Comparison of ENCODE assay signal across 2 fruit fly cellular contexts in the genomic region with DNA sequence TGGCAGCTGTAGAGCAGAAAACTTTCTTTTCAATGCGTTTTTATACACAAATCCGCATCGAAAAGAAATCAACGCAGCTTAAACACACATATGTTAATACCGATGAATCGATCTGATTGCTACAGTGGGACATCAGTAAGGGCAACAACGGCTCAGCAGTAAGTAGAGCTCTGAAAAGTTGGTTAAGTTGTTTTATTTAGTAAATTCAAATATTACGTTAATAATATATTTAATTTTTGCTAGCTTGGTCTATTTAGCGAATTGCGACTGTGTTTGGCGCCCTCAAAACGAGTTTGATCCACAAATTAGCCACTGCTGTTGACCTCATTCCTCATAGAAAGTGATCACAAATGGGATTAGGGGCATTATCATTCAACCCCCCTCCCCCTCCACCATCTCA.
A peak's percentile ranks its signal among the peaks of the same experiment; 100 is the strongest.
TF ChIP-seq lines count a peak whose summit lies in the region.

No protein-coding gene starts in this region.

TF ChIP-seq in whole organism, embryonic, 481 proteins besides CTCF, POLR2A, EP300 and RAD21 (continued from another document and continues in another):
- no peak for TF ChIP-seq HLH54F (GFP tag; optimal IDR thresholded peaks at IDR 0.05; lab: Kevin White, UChicago)
- TF ChIP-seq cas (GFP tag; IDR thresholded peaks at IDR 0.05; lab: Robert Waterston, UW), result no peak
- peak; percentile 48 for TF ChIP-seq kah (GFP tag; optimal IDR thresholded peaks at IDR 0.05; lab: Kevin White, UChicago)
- TF ChIP-seq CG7372 (GFP tag; IDR thresholded peaks at IDR 0.05; lab: Robert Waterston, UW), result peak; percentile 61
- TF ChIP-seq CHES-1-like (GFP tag; optimal IDR thresholded peaks at IDR 0.05; lab: Kevin White, UChicago), result no peak
- peak; percentile 38 for TF ChIP-seq NfI (GFP tag; optimal IDR thresholded peaks at IDR 0.05; lab: Kevin White, UChicago)
- no peak for TF ChIP-seq CG15479 (GFP tag; optimal IDR thresholded peaks at IDR 0.05; lab: Kevin White, UChicago)
- no peak for TF ChIP-seq CG34224 (GFP tag; IDR thresholded peaks at IDR 0.05; lab: Robert Waterston, UW; ENCODE audit: partially characterized antibody)
- TF ChIP-seq CG13775 (GFP tag; optimal IDR thresholded peaks at IDR 0.05; lab: Kevin White, UChicago), result no peak
- no peak for TF ChIP-seq CG13894 (tag; optimal IDR thresholded peaks at IDR 0.05; lab: Kevin White, UChicago)
- TF ChIP-seq CG3065 (GFP tag; optimal IDR thresholded peaks at IDR 0.05; lab: Kevin White, UChicago), result no peak
- no peak for TF ChIP-seq Mad (GFP tag; optimal IDR thresholded peaks at IDR 0.05; lab: Kevin White, UChicago)
- TF ChIP-seq sna (GFP tag; IDR thresholded peaks at IDR 0.05; lab: Robert Waterston, UW; ENCODE audit: partially characterized antibody), result no peak
- no peak for TF ChIP-seq HLHmδ (GFP tag; optimal IDR thresholded peaks at IDR 0.05; lab: Kevin White, UChicago)
- TF ChIP-seq Dbx (GFP tag; IDR thresholded peaks at IDR 0.05; lab: Robert Waterston, UW), result no peak
- TF ChIP-seq C15 (GFP tag; IDR thresholded peaks at IDR 0.05; lab: Robert Waterston, UW), result no peak
- 0 out of 2 replicates have a peak, but pooled peaks have one; percentile 13 for TF ChIP-seq CG32767 (GFP tag; IDR thresholded peaks at IDR 0.05; lab: Robert Waterston, UW)
- TF ChIP-seq CG4617 (GFP tag; optimal IDR thresholded peaks at IDR 0.05; lab: Kevin White, UChicago; ENCODE audit: borderline replicate concordance), result no peak
- TF ChIP-seq chif (GFP tag; optimal IDR thresholded peaks at IDR 0.05; lab: Kevin White, UChicago), result peak in 1 of 2 experiments; percentile 1
- TF ChIP-seq run (tag; optimal IDR thresholded peaks at IDR 0.05; lab: Kevin White, UChicago), result peak; percentile 27
- peak; percentile 62 for TF ChIP-seq row (GFP tag; IDR thresholded peaks at IDR 0.05; lab: Robert Waterston, UW)
- no peak for TF ChIP-seq zen2 (GFP tag; IDR thresholded peaks at IDR 0.05; lab: Robert Waterston, UW; ENCODE audit: partially characterized antibody)
- no peak; the same call in 1 of the 2 replicates for TF ChIP-seq CG4404 (GFP tag; IDR thresholded peaks at IDR 0.05; lab: Robert Waterston, UW)
- TF ChIP-seq Dad (GFP tag; optimal IDR thresholded peaks at IDR 0.05; lab: Kevin White, UChicago), result no peak
- peak; percentile 20; the same call in 1 of the 2 replicates for TF ChIP-seq CG10959 (GFP tag; IDR thresholded peaks at IDR 0.05; lab: Robert Waterston, UW)
- TF ChIP-seq Atf-2 (GFP tag; optimal IDR thresholded peaks at IDR 0.05; lab: Kevin White, UChicago), result no peak
- TF ChIP-seq CG33557 (GFP tag; optimal IDR thresholded peaks at IDR 0.05; lab: Kevin White, UChicago), result no peak
- TF ChIP-seq prd (optimal IDR thresholded peaks at IDR 0.05; lab: Kevin White, UChicago), result no peak
- peak; percentile 70 for TF ChIP-seq prd (GFP tag; IDR thresholded peaks at IDR 0.05; lab: Robert Waterston, UW)
- TF ChIP-seq CG16813 (GFP tag; IDR thresholded peaks at IDR 0.05; lab: Robert Waterston, UW; ENCODE audit: partially characterized antibody), result no peak
- no peak for TF ChIP-seq Dip2 (GFP tag; IDR thresholded peaks at IDR 0.05; lab: Robert Waterston, UW)
- TF ChIP-seq Stat92E (GFP tag; optimal IDR thresholded peaks at IDR 0.05; lab: Kevin White, UChicago), result no peak
- peak; percentile 23; the same call in 1 of the 2 replicates for TF ChIP-seq CG3847 (GFP tag; IDR thresholded peaks at IDR 0.05; lab: Robert Waterston, UW)
- no peak for TF ChIP-seq Dll (GFP tag; IDR thresholded peaks at IDR 0.05; lab: Robert Waterston, UW; ENCODE audit: partially characterized antibody)
- peak; percentile 4 for TF ChIP-seq sqz (GFP tag; optimal IDR thresholded peaks at IDR 0.05; lab: Kevin White, UChicago)
- TF ChIP-seq usp (GFP tag; optimal IDR thresholded peaks at IDR 0.05; lab: Kevin White, UChicago), result no peak
- TF ChIP-seq Ssrp (tag; optimal IDR thresholded peaks at IDR 0.05; lab: Kevin White, UChicago), result peak; percentile 65
- no peak for TF ChIP-seq pb (GFP tag; optimal IDR thresholded peaks at IDR 0.05; lab: Kevin White, UChicago)
- TF ChIP-seq CG34376 (GFP tag; optimal IDR thresholded peaks at IDR 0.05; lab: Kevin White, UChicago), result no peak
- TF ChIP-seq CG31388 (GFP tag; optimal IDR thresholded peaks at IDR 0.05; lab: Kevin White, UChicago), result no peak
- TF ChIP-seq Fer3 (tag; optimal IDR thresholded peaks at IDR 0.05; lab: Kevin White, UChicago), result peak; percentile 59
- TF ChIP-seq CG4707 (GFP tag; optimal IDR thresholded peaks at IDR 0.05; lab: Kevin White, UChicago), result peak; percentile 26
- no peak for TF ChIP-seq mam (GFP tag; optimal IDR thresholded peaks at IDR 0.05; lab: Kevin White, UChicago)
- no peak for TF ChIP-seq ftz-f1 (GFP tag; optimal IDR thresholded peaks at IDR 0.05; lab: Kevin White, UChicago)
- no peak for TF ChIP-seq NFAT (GFP tag; IDR thresholded peaks at IDR 0.05; lab: Robert Waterston, UW)
- peak; percentile 46 for TF ChIP-seq D19A (tag; optimal IDR thresholded peaks at IDR 0.05; lab: Kevin White, UChicago)
- TF ChIP-seq CG15514 (GFP tag; optimal IDR thresholded peaks at IDR 0.05; lab: Kevin White, UChicago), result no peak
- TF ChIP-seq aop (GFP tag; IDR thresholded peaks at IDR 0.05; lab: Robert Waterston, UW), result no peak
- TF ChIP-seq Xrp1 (GFP tag; IDR thresholded peaks at IDR 0.05; lab: Robert Waterston, UW), result peak; percentile 70
- TF ChIP-seq CG31365 (tag; optimal IDR thresholded peaks at IDR 0.05; lab: Kevin White, UChicago), result no peak
- no peak for TF ChIP-seq bab2 (GFP tag; optimal IDR thresholded peaks at IDR 0.05; lab: Kevin White, UChicago)
- peak; percentile 82 for TF ChIP-seq Sox102F (GFP tag; optimal IDR thresholded peaks at IDR 0.05; lab: Kevin White, UChicago)
- no peak for TF ChIP-seq NK7.1 (GFP tag; optimal IDR thresholded peaks at IDR 0.05; lab: Kevin White, UChicago)
- TF ChIP-seq Mrtf (GFP tag; IDR thresholded peaks at IDR 0.05; lab: Robert Waterston, UW), result peak; percentile 62; the same call in 1 of the 3 replicates
- TF ChIP-seq ranshi (GFP tag; IDR thresholded peaks at IDR 0.05; lab: Robert Waterston, UW), result peak; percentile 48; the same call in 1 of the 2 replicates
- TF ChIP-seq org-1 (GFP tag; optimal IDR thresholded peaks at IDR 0.05; lab: Kevin White, UChicago), result no peak
- no peak for TF ChIP-seq crc (GFP tag; optimal IDR thresholded peaks at IDR 0.05; lab: Kevin White, UChicago)
- peak; percentile 24 for TF ChIP-seq CG8281 (tag; optimal IDR thresholded peaks at IDR 0.05; lab: Kevin White, UChicago)
- TF ChIP-seq unc-4 (GFP tag; IDR thresholded peaks at IDR 0.05; lab: Robert Waterston, UW; ENCODE audit: partially characterized antibody), result no peak
- TF ChIP-seq Hmx (GFP tag; optimal IDR thresholded peaks at IDR 0.05; lab: Kevin White, UChicago), result no peak
- no peak for TF ChIP-seq CG6813 (GFP tag; optimal IDR thresholded peaks at IDR 0.05; lab: Kevin White, UChicago)
- peak; percentile 61 for TF ChIP-seq CG12769 (tag; optimal IDR thresholded peaks at IDR 0.05; lab: Kevin White, UChicago)
- peak; percentile 48 for TF ChIP-seq Dek (tag; optimal IDR thresholded peaks at IDR 0.05; lab: Kevin White, UChicago)

TF ChIP-seq in whole organism, prepupa, 60 proteins besides CTCF, POLR2A, EP300 and RAD21 (continued from another document):
- peak; percentile 49 for TF ChIP-seq acj6 (GFP tag; optimal IDR thresholded peaks at IDR 0.05; lab: Kevin White, UChicago)
- peak; percentile 8 for TF ChIP-seq Sox102F (GFP tag; optimal IDR thresholded peaks at IDR 0.05; lab: Kevin White, UChicago)
- no peak for TF ChIP-seq Ets21C (GFP tag; optimal IDR thresholded peaks at IDR 0.05; lab: Kevin White, UChicago)
- no peak for TF ChIP-seq CG7368 (GFP tag; optimal IDR thresholded peaks at IDR 0.05; lab: Kevin White, UChicago)
- TF ChIP-seq Lpt (GFP tag; optimal IDR thresholded peaks at IDR 0.05; lab: Kevin White, UChicago), result no peak
- TF ChIP-seq dac (GFP tag; optimal IDR thresholded peaks at IDR 0.05; lab: Kevin White, UChicago), result no peak
- TF ChIP-seq fd85E (GFP tag; optimal IDR thresholded peaks at IDR 0.05; lab: Kevin White, UChicago), result no peak
- peak; percentile 2 for TF ChIP-seq lz (GFP tag; optimal IDR thresholded peaks at IDR 0.05; lab: Kevin White, UChicago)
- peak; percentile 40 for TF ChIP-seq fd59A (GFP tag; optimal IDR thresholded peaks at IDR 0.05; lab: Kevin White, UChicago)
- TF ChIP-seq CG9139 (GFP tag; optimal IDR thresholded peaks at IDR 0.05; lab: Kevin White, UChicago), result no peak
- peak; percentile 58 for TF ChIP-seq CG32006 (GFP tag; optimal IDR thresholded peaks at IDR 0.05; lab: Kevin White, UChicago)
- no peak for TF ChIP-seq CG11294 (GFP tag; IDR thresholded peaks at IDR 0.05; lab: Robert Waterston, UW)
- peak; percentile 68 for TF ChIP-seq CG6163 (GFP tag; IDR thresholded peaks at IDR 0.05; lab: Robert Waterston, UW)
- TF ChIP-seq net (GFP tag; optimal IDR thresholded peaks at IDR 0.05; lab: Kevin White, UChicago), result peak; percentile 41
- TF ChIP-seq Hr39 (GFP tag; optimal IDR thresholded peaks at IDR 0.05; lab: Kevin White, UChicago), result no peak
- TF ChIP-seq CG8119 (GFP tag; IDR thresholded peaks at IDR 0.05; lab: Robert Waterston, UW), result no peak
- peak; percentile 52 for TF ChIP-seq CG6808 (GFP tag; optimal IDR thresholded peaks at IDR 0.05; lab: Kevin White, UChicago)
- peak; percentile 27 for TF ChIP-seq CG10669 (GFP tag; optimal IDR thresholded peaks at IDR 0.05; lab: Kevin White, UChicago)
- no peak for TF ChIP-seq CG8319 (GFP tag; optimal IDR thresholded peaks at IDR 0.05; lab: Kevin White, UChicago)
- TF ChIP-seq CG8632 (GFP tag; optimal IDR thresholded peaks at IDR 0.05; lab: Kevin White, UChicago), result peak; percentile 3
- TF ChIP-seq Ets96B (tag; optimal IDR thresholded peaks at IDR 0.05; lab: Kevin White, UChicago), result peak; percentile 33
- TF ChIP-seq Smox (GFP tag; optimal IDR thresholded peaks at IDR 0.05; lab: Kevin White, UChicago), result peak; percentile 18
- TF ChIP-seq vri (GFP tag; optimal IDR thresholded peaks at IDR 0.05; lab: Kevin White, UChicago), result no peak
- no peak for TF ChIP-seq CG4318 (GFP tag; optimal IDR thresholded peaks at IDR 0.05; lab: Kevin White, UChicago)
- peak; percentile 21 for TF ChIP-seq CG6792 (GFP tag; optimal IDR thresholded peaks at IDR 0.05; lab: Kevin White, UChicago)
- TF ChIP-seq Gug (GFP tag; IDR thresholded peaks at IDR 0.05; lab: Robert Waterston, UW), result no peak
- TF ChIP-seq salr (GFP tag; optimal IDR thresholded peaks at IDR 0.05; lab: Kevin White, UChicago), result no peak
- peak; percentile 54; the same call in 1 of the 3 replicates for TF ChIP-seq eg (GFP tag; IDR thresholded peaks at IDR 0.05; lab: Robert Waterston, UW)
- TF ChIP-seq Blimp-1 (GFP tag; optimal IDR thresholded peaks at IDR 0.05; lab: Kevin White, UChicago), result no peak
- TF ChIP-seq CG10631 (GFP tag; optimal IDR thresholded peaks at IDR 0.05; lab: Kevin White, UChicago), result no peak
- TF ChIP-seq CG3919 (GFP tag; optimal IDR thresholded peaks at IDR 0.05; lab: Kevin White, UChicago), result peak; percentile 49
- TF ChIP-seq CG6276 (GFP tag; optimal IDR thresholded peaks at IDR 0.05; lab: Kevin White, UChicago), result peak; percentile 29
- peak; percentile 25 for TF ChIP-seq esn (GFP tag; optimal IDR thresholded peaks at IDR 0.05; lab: Kevin White, UChicago)
- no peak for TF ChIP-seq Eip75B (GFP tag; optimal IDR thresholded peaks at IDR 0.05; lab: Kevin White, UChicago)
- TF ChIP-seq CG11902 (GFP tag; optimal IDR thresholded peaks at IDR 0.05; lab: Kevin White, UChicago), result peak; percentile 11
- no peak for TF ChIP-seq Hr38 (GFP tag; optimal IDR thresholded peaks at IDR 0.05; lab: Kevin White, UChicago)
- peak; percentile 18; the same call in 1 of the 2 replicates for TF ChIP-seq CG15336 (GFP tag; IDR thresholded peaks at IDR 0.05; lab: Robert Waterston, UW)
- peak; percentile 39 for TF ChIP-seq CG34406 (GFP tag; optimal IDR thresholded peaks at IDR 0.05; lab: Kevin White, UChicago)
